Fruit fly (Drosophila melanogaster): ENCODE measurements around the gene Npc2g.
A peak's percentile ranks its signal among the peaks of the same experiment; 100 is the strongest.

Gene Npc2g

DNA sequence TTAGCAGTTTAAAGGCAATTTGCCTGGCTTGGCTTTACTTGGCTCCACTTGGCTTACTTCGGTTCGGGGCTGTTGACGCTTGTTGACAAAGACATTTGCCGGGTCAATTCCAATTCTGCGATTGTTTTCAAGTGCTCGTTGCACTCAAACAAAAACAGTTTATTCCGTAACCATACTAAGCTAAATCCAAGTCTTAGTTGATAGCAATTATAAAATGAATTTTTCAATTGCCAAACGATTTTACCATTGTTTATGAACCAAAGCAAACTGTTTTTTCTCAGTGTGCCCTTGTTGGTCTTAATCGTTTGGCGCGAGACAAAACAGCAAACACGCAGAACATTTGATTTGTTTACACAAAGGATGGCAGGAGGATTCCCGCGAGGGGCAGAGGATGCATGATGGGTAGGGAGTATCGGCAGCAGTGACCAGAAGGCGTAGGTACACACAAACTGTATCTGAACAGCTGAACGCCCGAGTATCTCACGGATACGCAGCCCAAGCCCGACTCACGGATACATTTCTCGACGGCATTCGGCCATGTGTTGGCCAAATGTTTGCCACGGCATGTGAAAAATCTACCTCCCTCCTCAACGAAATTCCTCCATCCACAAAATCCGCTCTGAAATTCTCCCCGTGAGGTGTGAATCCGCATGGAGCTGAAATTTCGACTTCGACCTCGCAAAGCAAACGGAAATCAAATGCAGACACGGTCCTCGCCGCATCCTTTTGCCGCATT lies 9.6 kb upstream of the Npc2g start:
- TF ChIP-seq Clk (GFP tag; optimal IDR thresholded peaks at IDR 0.05) (no peak), bab1 (GFP tag; optimal IDR thresholded peaks at IDR 0.05) (no peak), Crg-1 (GFP tag; optimal IDR thresholded peaks at IDR 0.05) (no peak), Hr96 (GFP tag; optimal IDR thresholded peaks at IDR 0.05) (no peak), ovo (GFP tag; optimal IDR thresholded peaks at IDR 0.05) (no peak), toe (GFP tag; optimal IDR thresholded peaks at IDR 0.05) (no peak), cic (GFP tag; optimal IDR thresholded peaks at IDR 0.05) (no peak), CG1620 (GFP tag; optimal IDR thresholded peaks at IDR 0.05) (no peak), cnc (optimal IDR thresholded peaks at IDR 0.05) (no peak), tj (GFP tag; optimal IDR thresholded peaks at IDR 0.05) (no peak), CG11617 (GFP tag; optimal IDR thresholded peaks at IDR 0.05) (no peak), pad (GFP tag; optimal IDR thresholded peaks at IDR 0.05) (no peak), Mnt (GFP tag; optimal IDR thresholded peaks at IDR 0.05) (no peak), CG33017 (tag; optimal IDR thresholded peaks at IDR 0.05) (no peak)

- TF ChIP-seq CG7045 (GFP tag; optimal IDR thresholded peaks at IDR 0.05) = no peak
- TF ChIP-seq CG5204 (GFP tag; optimal IDR thresholded peaks at IDR 0.05) = no peak
- TF ChIP-seq Hr96 (GFP tag; optimal IDR thresholded peaks at IDR 0.05) = no peak
- TF ChIP-seq tj (GFP tag; optimal IDR thresholded peaks at IDR 0.05) = peak; percentile 80
- no peak for TF ChIP-seq toe (GFP tag; optimal IDR thresholded peaks at IDR 0.05)
- peak; percentile 76 for TF ChIP-seq bab1 (GFP tag; optimal IDR thresholded peaks at IDR 0.05)
These were observed 5.8 kb upstream of the Npc2g start for dm6 chr3R:30750898-30751297.

DNA sequence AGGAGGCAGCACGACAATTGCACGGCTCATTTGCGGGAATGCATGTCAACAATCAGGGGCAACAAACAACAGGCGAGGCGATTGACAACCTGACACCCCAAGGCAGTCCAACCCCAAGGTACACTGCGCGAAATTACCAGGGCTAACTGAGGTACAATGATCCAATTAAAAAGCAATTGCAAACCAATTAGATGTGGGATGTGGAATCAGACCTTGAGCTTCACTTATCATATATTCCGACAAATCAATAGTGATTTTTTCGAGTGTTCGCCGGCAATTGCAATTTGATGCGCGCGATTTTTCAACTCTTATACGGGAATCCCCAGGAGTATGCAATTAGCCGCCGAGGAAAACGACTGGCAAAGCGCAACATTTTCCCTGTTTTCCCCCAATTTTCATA lies 2.0 kb upstream of the Npc2g start:
- no peak for TF ChIP-seq ovo (GFP tag; optimal IDR thresholded peaks at IDR 0.05)
- TF ChIP-seq CG11617 (GFP tag; optimal IDR thresholded peaks at IDR 0.05) = no peak
- TF ChIP-seq CG7101 (tag; optimal IDR thresholded peaks at IDR 0.05) = no peak
- no peak for TF ChIP-seq CG14711 (tag; optimal IDR thresholded peaks at IDR 0.05)
- TF ChIP-seq kay (GFP tag; ENCODE audit: borderline replicate concordance) = no peak
- no peak for TF ChIP-seq CG1620 (GFP tag; optimal IDR thresholded peaks at IDR 0.05)
- TF ChIP-seq toe (GFP tag; optimal IDR thresholded peaks at IDR 0.05) = no peak
- no peak for TF ChIP-seq Hr96 (GFP tag; optimal IDR thresholded peaks at IDR 0.05)
- no peak for TF ChIP-seq CG7045 (GFP tag; optimal IDR thresholded peaks at IDR 0.05)
- TF ChIP-seq pad (GFP tag; optimal IDR thresholded peaks at IDR 0.05) = no peak
- no peak for TF ChIP-seq cic (GFP tag; optimal IDR thresholded peaks at IDR 0.05)
- TF ChIP-seq Mnt (GFP tag; optimal IDR thresholded peaks at IDR 0.05) = no peak
- TF ChIP-seq cnc (optimal IDR thresholded peaks at IDR 0.05) = no peak
- no peak for TF ChIP-seq Crg-1 (GFP tag; optimal IDR thresholded peaks at IDR 0.05)
- TF ChIP-seq Clk (GFP tag; optimal IDR thresholded peaks at IDR 0.05) = no peak
- no peak for TF ChIP-seq bab1 (GFP tag; optimal IDR thresholded peaks at IDR 0.05)
- TF ChIP-seq CG5204 (GFP tag; optimal IDR thresholded peaks at IDR 0.05) = no peak
- TF ChIP-seq tj (GFP tag; optimal IDR thresholded peaks at IDR 0.05) = no peak

dm6 chr3R:30746190-30746589 lies 1.1 kb upstream of the Npc2g start, which contains the start of gene Npc2h:
Npc2h (minus strand) TSS chr3R:30746290.
- TF ChIP-seq kay (GFP tag; ENCODE audit: borderline replicate concordance) (peak; percentile 15), CG33017 (tag; optimal IDR thresholded peaks at IDR 0.05) (no peak)

- no peak for TF ChIP-seq CG1620 (GFP tag; optimal IDR thresholded peaks at IDR 0.05)
- TF ChIP-seq ovo (GFP tag; optimal IDR thresholded peaks at IDR 0.05) = no peak
- no peak for TF ChIP-seq CG5204 (GFP tag; optimal IDR thresholded peaks at IDR 0.05)
- no peak for TF ChIP-seq CG11617 (GFP tag; optimal IDR thresholded peaks at IDR 0.05)
- TF ChIP-seq pad (GFP tag; optimal IDR thresholded peaks at IDR 0.05) = no peak
- no peak for TF ChIP-seq kay (GFP tag; ENCODE audit: borderline replicate concordance)
- no peak for TF ChIP-seq CG14711 (tag; optimal IDR thresholded peaks at IDR 0.05)
- no peak for TF ChIP-seq CG12768 (GFP tag; optimal IDR thresholded peaks at IDR 0.05)
These were observed 2.5 kb downstream of the Npc2g start, which contains the start of gene CG15543 for dm6 chr3R:30742580-30742979. CG15543 (plus strand) TSS chr3R:30742880.

DNA sequence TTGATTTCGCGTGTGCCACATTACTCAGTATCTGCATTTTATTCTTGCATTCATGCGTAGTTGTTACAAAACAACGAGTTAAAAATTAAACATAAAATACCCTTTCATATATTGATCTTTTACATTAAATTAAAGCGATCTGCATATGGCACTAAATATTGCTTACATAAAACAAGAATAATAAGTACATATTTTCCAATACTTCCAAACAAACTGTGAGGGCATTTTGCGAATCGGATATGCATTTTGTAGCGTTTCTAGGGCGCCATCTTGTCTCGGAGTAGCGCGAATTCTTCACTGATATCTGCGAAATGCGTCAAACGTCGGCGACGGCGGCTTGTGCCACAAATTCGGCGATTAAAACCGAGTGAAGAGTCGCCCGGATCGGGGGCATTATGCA lies 3.7 kb downstream of the Npc2g start:
- TF ChIP-seq Crg-1 (GFP tag; optimal IDR thresholded peaks at IDR 0.05) (no peak), CG7045 (GFP tag; optimal IDR thresholded peaks at IDR 0.05) (no peak), kay (GFP tag; ENCODE audit: borderline replicate concordance) (no peak), ovo (GFP tag; optimal IDR thresholded peaks at IDR 0.05) (no peak), Hr96 (GFP tag; optimal IDR thresholded peaks at IDR 0.05) (no peak), CG33017 (tag; optimal IDR thresholded peaks at IDR 0.05) (no peak), CG11617 (GFP tag; optimal IDR thresholded peaks at IDR 0.05) (no peak), toe (GFP tag; optimal IDR thresholded peaks at IDR 0.05) (no peak), tj (GFP tag; optimal IDR thresholded peaks at IDR 0.05) (no peak), CG12768 (GFP tag; optimal IDR thresholded peaks at IDR 0.05) (no peak), bab1 (GFP tag; optimal IDR thresholded peaks at IDR 0.05) (no peak), pad (GFP tag; optimal IDR thresholded peaks at IDR 0.05) (no peak)

DNA sequence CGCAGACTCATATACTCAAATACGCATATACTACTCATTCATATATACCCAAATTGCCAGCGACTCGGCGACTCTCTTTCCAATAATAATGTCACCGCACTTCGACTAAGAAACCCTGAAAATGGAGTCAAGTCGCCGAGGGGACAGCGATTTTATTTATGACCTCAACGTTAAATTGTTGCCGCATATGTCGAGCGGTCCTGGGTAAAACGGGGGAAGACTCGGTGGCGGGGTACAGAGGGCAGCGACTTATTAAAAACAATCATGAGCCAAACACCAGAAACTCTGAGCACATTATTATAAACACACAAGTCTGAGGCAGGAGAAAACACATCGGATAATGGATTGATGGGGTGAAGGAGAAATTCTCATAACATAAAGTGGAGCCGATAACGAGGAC lies 10.0 kb downstream of the Npc2g start:
- no peak for TF ChIP-seq Clk (GFP tag; optimal IDR thresholded peaks at IDR 0.05)
- no peak for TF ChIP-seq cic (GFP tag; optimal IDR thresholded peaks at IDR 0.05)
- no peak for TF ChIP-seq Crg-1 (GFP tag; optimal IDR thresholded peaks at IDR 0.05)
- no peak for TF ChIP-seq bab1 (GFP tag; optimal IDR thresholded peaks at IDR 0.05)
- no peak for TF ChIP-seq CG14711 (tag; optimal IDR thresholded peaks at IDR 0.05)
- TF ChIP-seq toe (GFP tag; optimal IDR thresholded peaks at IDR 0.05) = no peak
- TF ChIP-seq cnc (optimal IDR thresholded peaks at IDR 0.05) = no peak
- TF ChIP-seq CG33017 (tag; optimal IDR thresholded peaks at IDR 0.05) = no peak
- no peak for TF ChIP-seq pad (GFP tag; optimal IDR thresholded peaks at IDR 0.05)
- TF ChIP-seq Hr96 (GFP tag; optimal IDR thresholded peaks at IDR 0.05) = no peak
